Fruit fly (Drosophila melanogaster): ENCODE data around the gene CG14965.
A peak's percentile ranks its signal among the peaks of the same experiment; 100 is the strongest.

CG14965 gene

DNA sequence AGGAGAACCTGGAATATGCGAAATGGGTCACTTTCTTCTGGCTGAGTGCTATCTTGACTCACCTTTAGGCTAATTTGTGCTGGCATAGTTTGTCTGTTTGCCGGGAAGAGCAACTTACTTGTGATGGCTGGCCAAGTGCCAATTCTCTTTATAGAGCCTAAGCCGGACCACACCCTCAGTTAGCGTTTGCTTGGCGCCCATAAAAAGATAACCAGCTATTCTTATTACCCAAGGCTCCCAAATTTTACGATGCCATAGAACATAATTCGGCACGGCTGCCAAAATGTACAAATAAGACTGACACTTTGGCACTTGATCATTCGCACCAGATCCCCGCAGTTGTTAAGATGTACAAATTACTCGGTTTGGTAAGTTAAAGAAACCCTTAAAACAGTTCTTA, 2.6 kb downstream of the CG14965 start, which contains the start of the genes CG42525 and CG14958:
Gene CG42525, minus strand, starts transcription at position 101 of the 400 bp plus-strand sequence.
Gene CG14958, plus strand, starts transcription at position 332 of the 400 bp plus-strand sequence.
- TF ChIP-seq pan (optimal IDR thresholded peaks at IDR 0.05) (no peak), CG8478 (optimal IDR thresholded peaks at IDR 0.05) (no peak), psq (optimal IDR thresholded peaks at IDR 0.05) (no peak), Dll (optimal IDR thresholded peaks at IDR 0.05) (no peak), usp (GFP tag; optimal IDR thresholded peaks at IDR 0.05) (no peak), EcR (GFP tag; optimal IDR thresholded peaks at IDR 0.05) (no peak)

DNA sequence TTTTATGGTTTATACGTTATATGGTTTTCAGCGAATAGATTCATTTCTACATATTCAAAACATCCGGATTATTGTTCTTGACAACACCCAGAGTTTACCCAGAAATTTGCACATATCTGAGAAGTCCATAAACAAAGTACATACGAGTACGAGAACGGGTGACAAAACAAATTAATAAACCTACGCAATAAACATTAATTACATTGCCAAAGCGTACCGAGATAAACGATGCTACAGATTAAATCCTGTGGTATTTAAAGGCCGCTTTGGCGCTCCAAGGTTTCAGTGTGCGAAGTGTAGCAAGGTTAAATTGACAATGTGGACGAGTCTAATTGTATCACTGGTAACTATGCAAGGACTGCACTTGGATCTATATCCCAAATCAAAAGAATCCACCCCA, 5.0 kb downstream of the CG14965 start, which contains the start of gene CG14957:
Gene CG14957, plus strand, starts transcription at position 301 of the 400 bp plus-strand sequence.
- TF ChIP-seq usp (GFP tag; optimal IDR thresholded peaks at IDR 0.05) (no peak), psq (optimal IDR thresholded peaks at IDR 0.05) (no peak), Dll (optimal IDR thresholded peaks at IDR 0.05) (no peak), CG8478 (optimal IDR thresholded peaks at IDR 0.05) (no peak), pan (optimal IDR thresholded peaks at IDR 0.05) (no peak), EcR (GFP tag; optimal IDR thresholded peaks at IDR 0.05) (no peak)

DNA sequence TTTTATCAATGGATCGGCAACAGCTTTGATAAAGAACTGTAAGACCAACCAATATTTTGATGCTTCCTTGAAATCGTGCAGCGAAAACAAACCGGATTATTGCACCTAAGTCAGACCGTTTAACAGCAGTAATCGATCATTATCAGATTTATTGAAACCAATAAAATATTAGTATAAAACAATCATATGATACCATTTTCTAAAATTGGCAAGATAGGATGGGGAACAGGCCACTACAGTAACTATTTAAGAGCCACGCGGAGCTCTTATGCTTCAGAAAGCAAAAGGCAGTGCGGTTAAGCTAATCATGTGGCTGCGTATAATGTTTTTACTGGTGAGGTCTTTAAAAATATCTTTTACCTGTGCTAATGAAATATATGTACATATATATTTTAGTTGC, 5.9 kb downstream of the CG14965 start, which contains the start of gene CG32284:
Gene CG32284, plus strand, starts transcription at position 301 of the 400 bp plus-strand sequence.
- TF ChIP-seq CG8478 (optimal IDR thresholded peaks at IDR 0.05) (no peak), EcR (GFP tag; optimal IDR thresholded peaks at IDR 0.05) (no peak), usp (GFP tag; optimal IDR thresholded peaks at IDR 0.05) (no peak), psq (optimal IDR thresholded peaks at IDR 0.05) (no peak), Dll (optimal IDR thresholded peaks at IDR 0.05) (no peak), pan (optimal IDR thresholded peaks at IDR 0.05) (no peak)

DNA sequence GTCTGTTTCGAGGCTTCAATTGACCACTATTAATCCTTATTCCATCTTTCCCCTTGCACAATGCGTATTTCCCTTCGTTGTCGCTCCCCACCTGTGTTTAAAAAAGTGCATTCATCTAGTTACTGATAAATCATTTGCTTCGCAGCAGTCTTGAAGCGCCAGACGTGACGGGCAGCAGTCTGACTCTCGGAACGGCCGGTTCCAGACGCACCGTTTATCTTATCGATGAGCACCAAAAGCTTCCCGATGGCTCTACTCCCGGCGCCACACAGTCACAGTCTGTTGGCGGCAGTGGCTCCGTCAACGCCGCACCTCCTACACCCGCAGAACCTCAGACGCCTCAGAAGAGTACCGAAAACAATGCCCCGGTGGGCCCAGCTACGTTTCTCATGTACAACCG, 8.2 kb downstream of the CG14965 start, which contains the start of gene CG42494:
Gene CG42494, plus strand, starts transcription at position 301 of the 400 bp plus-strand sequence.
- TF ChIP-seq CG8478 (optimal IDR thresholded peaks at IDR 0.05) (no peak), psq (optimal IDR thresholded peaks at IDR 0.05) (no peak), pan (optimal IDR thresholded peaks at IDR 0.05) (no peak)

DNA sequence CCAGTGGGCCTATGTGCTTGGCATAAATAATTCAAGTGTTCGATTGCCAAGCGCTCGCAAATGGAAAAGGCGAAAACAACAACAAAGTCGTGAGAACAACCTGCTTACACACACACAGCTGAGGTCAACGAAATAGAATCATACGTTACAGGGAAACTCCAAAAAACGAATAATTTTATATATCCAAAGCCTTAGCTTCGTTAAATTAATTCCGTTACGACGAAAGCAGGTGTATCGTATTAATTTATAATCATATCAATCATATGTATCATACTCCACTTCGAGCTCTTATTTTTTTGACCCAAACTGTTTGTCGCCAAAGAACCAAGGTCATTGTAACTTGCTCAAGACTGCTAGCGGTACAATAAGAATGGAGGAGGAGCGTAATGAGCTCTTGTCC, 12.8 kb downstream of the CG14965 start:
- TF ChIP-seq EcR (GFP tag; optimal IDR thresholded peaks at IDR 0.05) (peak in 1 of 2 experiments; percentile 79), usp (GFP tag; optimal IDR thresholded peaks at IDR 0.05) (no peak)

DNA sequence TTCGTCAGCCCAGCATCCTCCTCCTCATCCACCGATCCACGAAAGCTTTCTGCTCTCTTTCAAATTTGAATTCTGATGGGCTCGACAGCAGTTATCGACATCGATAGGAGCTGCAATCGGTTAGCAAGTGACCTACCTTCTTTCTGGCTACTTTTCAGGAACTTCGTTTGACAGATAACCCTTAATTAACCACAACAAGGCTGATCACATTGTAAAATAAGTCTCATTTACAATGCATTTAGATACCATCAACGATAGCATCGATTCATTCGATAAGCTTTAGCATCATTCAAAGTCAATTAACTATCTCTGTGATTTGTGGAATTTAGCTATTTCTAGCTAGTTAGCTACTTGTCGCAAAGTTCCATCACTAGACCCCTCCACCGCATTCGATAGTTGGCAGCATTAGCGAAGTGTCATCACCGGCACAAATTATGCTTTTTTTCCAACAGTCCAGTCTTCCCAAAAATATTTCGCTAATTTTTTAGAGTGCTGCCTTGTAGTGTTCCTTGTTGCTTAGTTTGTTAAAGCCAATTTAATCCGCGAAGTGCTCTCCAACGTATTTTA, 13.7 kb downstream of the CG14965 start, which contains the start of the genes MnM and Girdin:
Gene MnM, minus strand, starts transcription at position 51 of the 567 bp plus-strand sequence.
Gene Girdin, plus strand, starts transcription at position 401 of the 567 bp plus-strand sequence.
- TF ChIP-seq CG8478 (optimal IDR thresholded peaks at IDR 0.05): no peak
- TF ChIP-seq Dll (optimal IDR thresholded peaks at IDR 0.05): no peak
- TF ChIP-seq usp (GFP tag; optimal IDR thresholded peaks at IDR 0.05): no peak
- no peak for TF ChIP-seq psq (optimal IDR thresholded peaks at IDR 0.05)
- TF ChIP-seq EcR (GFP tag; optimal IDR thresholded peaks at IDR 0.05): no peak
- no peak for TF ChIP-seq pan (optimal IDR thresholded peaks at IDR 0.05)

DNA sequence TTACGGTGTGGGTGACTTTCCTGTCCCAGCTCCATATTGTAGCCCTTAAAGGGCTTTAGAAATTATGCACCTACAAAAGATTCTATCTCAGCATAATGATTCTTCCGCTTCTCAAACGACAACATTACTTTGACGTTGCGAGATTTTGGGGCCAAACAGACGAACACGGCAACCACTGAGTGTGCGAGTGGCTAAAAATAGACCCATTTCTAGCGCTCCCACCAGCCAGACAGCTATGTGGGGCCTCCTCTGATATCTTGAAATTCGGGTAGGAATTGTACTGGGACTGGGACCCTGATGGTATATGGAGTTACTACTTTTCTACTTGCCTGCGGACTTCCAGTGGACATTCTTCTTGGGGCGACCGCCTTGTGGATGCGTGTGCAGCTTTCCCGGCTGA, 14.4 kb downstream of the CG14965 start:
- TF ChIP-seq EcR (GFP tag; optimal IDR thresholded peaks at IDR 0.05) (no peak), Dll (optimal IDR thresholded peaks at IDR 0.05) (no peak), CG8478 (optimal IDR thresholded peaks at IDR 0.05) (no peak), pan (optimal IDR thresholded peaks at IDR 0.05) (no peak), psq (optimal IDR thresholded peaks at IDR 0.05) (no peak), usp (GFP tag; optimal IDR thresholded peaks at IDR 0.05) (no peak)

DNA sequence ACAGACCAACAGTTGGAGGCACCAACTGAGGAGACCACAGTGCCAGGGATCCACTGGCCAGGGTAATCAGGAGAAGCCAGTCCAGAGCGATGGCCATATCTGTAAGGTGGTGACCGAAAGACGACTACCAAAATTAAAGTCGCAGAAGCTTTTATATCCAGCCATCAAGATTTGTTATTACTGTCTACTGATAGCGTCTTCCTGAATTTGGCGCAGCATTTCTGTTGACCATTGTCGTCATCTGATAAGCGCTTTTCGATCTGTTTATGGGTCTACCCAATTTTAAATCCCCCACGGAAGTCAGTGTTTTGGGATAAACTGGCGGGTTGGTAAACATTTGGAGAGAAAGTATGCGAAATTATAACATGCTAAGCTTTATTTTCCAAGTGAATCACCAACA, 19.8 kb downstream of the CG14965 start, which contains the start of gene CG14963:
Gene CG14963, minus strand, starts transcription at position 101 of the 400 bp plus-strand sequence.
- TF ChIP-seq pan (optimal IDR thresholded peaks at IDR 0.05) (no peak), Dll (optimal IDR thresholded peaks at IDR 0.05) (no peak), psq (optimal IDR thresholded peaks at IDR 0.05) (no peak), CG8478 (optimal IDR thresholded peaks at IDR 0.05) (no peak)

DNA sequence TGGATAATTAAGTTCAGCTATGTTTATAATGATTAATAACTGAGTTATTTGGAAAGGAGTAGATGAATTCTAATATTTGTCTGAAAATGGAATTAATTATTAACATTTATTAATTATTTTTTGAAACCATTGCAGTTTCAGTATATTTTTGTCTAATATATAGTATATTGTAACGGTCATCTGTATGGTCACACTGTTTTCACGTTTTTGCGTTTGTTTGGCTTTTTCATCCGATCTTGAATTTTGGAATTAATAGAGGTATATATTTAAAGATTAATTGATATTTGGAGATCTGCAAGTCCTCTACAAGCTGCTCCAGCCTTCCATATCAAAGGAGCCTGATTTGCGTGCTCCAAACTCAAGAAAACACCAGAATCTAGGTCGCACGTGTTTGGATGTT, 23.2 kb downstream of the CG14965 start, which contains the start of the genes CG32278 and CG32281:
Gene CG32278, plus strand, starts transcription at position 180 of the 400 bp plus-strand sequence.
Gene CG32281, plus strand, starts transcription at position 269 of the 400 bp plus-strand sequence.
- TF ChIP-seq CG8478 (optimal IDR thresholded peaks at IDR 0.05) (no peak), pan (optimal IDR thresholded peaks at IDR 0.05) (no peak), Dll (optimal IDR thresholded peaks at IDR 0.05) (no peak), psq (optimal IDR thresholded peaks at IDR 0.05) (no peak), usp (GFP tag; optimal IDR thresholded peaks at IDR 0.05) (no peak), EcR (GFP tag; optimal IDR thresholded peaks at IDR 0.05) (no peak)

DNA sequence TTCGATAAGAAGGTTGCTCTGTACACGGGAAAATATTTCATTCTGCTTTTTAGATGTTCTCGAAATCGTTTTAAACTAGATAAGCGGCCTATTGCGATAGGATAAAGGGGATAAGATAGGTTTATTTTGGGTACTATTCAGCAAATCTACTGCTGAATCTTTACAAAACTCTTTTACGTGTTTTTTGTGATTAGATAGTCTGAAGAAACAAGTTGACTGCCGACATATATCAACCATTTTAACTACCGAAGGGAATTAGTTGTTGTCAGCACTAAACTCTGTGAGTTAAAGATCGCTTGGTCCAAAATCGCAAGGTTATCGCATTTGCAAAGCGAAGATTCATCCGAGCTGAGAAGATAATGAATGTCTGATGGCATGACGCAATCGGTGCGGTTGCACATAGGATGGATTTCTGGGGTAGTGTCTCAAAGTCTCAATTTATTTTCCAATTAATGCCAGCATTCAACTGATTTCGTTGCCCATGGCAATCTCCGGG, 26.0 kb downstream of the CG14965 start, which contains the start of gene Asciz:
Gene Asciz, minus strand, starts transcription at position 51 of the 496 bp plus-strand sequence.
- TF ChIP-seq pan (optimal IDR thresholded peaks at IDR 0.05): no peak
- no peak for TF ChIP-seq CG8478 (optimal IDR thresholded peaks at IDR 0.05)
- TF ChIP-seq psq (optimal IDR thresholded peaks at IDR 0.05): no peak
- no peak for TF ChIP-seq EcR (GFP tag; optimal IDR thresholded peaks at IDR 0.05)
- no peak for TF ChIP-seq usp (GFP tag; optimal IDR thresholded peaks at IDR 0.05)
- TF ChIP-seq Dll (optimal IDR thresholded peaks at IDR 0.05): no peak

DNA sequence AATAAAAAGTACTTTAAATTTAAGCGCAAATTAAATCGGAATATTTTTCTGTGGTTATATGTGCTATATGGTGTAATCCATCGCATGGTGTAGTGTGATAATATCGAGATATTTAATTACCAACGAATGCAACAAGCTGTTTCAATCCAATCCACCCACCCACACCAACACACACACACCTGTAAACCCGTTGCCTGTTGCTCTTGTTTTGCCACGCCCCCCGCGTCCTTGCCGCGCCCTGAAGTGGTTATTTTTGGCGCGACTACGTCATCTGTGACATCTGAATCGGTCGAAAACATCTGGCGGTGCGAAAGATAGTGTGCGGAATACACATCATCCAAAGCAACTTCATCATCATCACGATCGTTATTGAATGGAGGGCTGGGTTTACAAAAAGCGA, 26.9 kb downstream of the CG14965 start:
- TF ChIP-seq CG8478 (optimal IDR thresholded peaks at IDR 0.05): no peak
- no peak for TF ChIP-seq usp (GFP tag; optimal IDR thresholded peaks at IDR 0.05)
- TF ChIP-seq psq (optimal IDR thresholded peaks at IDR 0.05): no peak
- TF ChIP-seq EcR (GFP tag; optimal IDR thresholded peaks at IDR 0.05): no peak
- no peak for TF ChIP-seq Dll (optimal IDR thresholded peaks at IDR 0.05)
- TF ChIP-seq pan (optimal IDR thresholded peaks at IDR 0.05): no peak

DNA sequence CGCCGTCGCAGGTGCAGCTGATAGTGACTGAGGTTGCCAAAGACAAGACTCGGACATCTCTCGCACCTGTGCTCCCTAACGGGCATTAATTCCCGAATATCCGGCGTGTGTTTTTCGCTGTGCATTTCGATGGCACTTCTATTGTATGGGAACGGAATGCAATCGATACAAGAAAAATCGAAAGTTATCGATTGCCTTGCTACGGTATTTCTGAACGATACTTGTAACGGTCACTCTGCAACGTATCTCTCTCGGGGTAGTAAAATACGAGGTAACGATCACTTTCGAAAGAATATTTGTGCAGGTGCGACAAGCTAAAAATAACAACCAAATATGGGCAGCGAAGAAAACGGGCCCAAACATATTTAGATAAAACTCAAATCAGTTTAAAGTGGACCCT, 27.3 kb downstream of the CG14965 start, which contains the start of gene CG32280:
Gene CG32280, plus strand, starts transcription at position 231 of the 400 bp plus-strand sequence.
- no peak for TF ChIP-seq usp (GFP tag; optimal IDR thresholded peaks at IDR 0.05)
- TF ChIP-seq CG8478 (optimal IDR thresholded peaks at IDR 0.05): no peak
- no peak for TF ChIP-seq Dll (optimal IDR thresholded peaks at IDR 0.05)
- TF ChIP-seq EcR (GFP tag; optimal IDR thresholded peaks at IDR 0.05): no peak
- no peak for TF ChIP-seq pan (optimal IDR thresholded peaks at IDR 0.05)
- no peak for TF ChIP-seq psq (optimal IDR thresholded peaks at IDR 0.05)
